Fruit fly (Drosophila melanogaster) whole organism, embryonic: ENCODE results near the gene nxf2.

Experiments
- BEAF-32 ChIP-seq: fragments of 200-800 bp; sonication (Bioruptor generic); optimal IDR thresholded peaks from 3 replicates; lab custom pipeline; 2017; ENCODE audit warnings: missing biosample characterization, missing genetic modification characterization, mild to moderate bottlenecking, moderate library complexity, missing genetic modification reagents
- CG10267 ChIP-seq: fragments of 200-800 bp; sonication (Bioruptor generic); optimal IDR thresholded peaks from 2 replicates; lab custom pipeline; 2018; ENCODE audit warnings: missing biosample characterization, mild to moderate bottlenecking, missing genetic modification characterization, moderate library complexity
- CG10979 ChIP-seq: fragments of 200-800 bp; sonication (Bioruptor generic); optimal IDR thresholded peaks from 2 replicates; lab custom pipeline; 2018; ENCODE audit warnings: missing biosample characterization, mild to moderate bottlenecking, missing genetic modification characterization, moderate library complexity
- CG11085 ChIP-seq: fragments of 200-800 bp; sonication (Bioruptor generic); IDR thresholded peaks from 2 replicates; pipeline ENCODE4 v1.3.6; 2022; ENCODE audit warnings: missing biosample characterization, missing genetic modification characterization
- CG11723 ChIP-seq: fragments of 200-800 bp; sonication (Bioruptor generic); optimal IDR thresholded peaks from 2 replicates; lab custom pipeline; 2017; ENCODE audit warnings: missing biosample characterization, mild to moderate bottlenecking, missing genetic modification characterization
- CG12299 ChIP-seq: fragments of 200-800 bp; sonication (Bioruptor generic); optimal IDR thresholded peaks from 2 replicates; lab custom pipeline; 2018; ENCODE audit warnings: missing biosample characterization, mild to moderate bottlenecking, missing genetic modification characterization
- CG12659 ChIP-seq: fragments of 200-800 bp; sonication (Bioruptor generic); optimal IDR thresholded peaks from 3 replicates; lab custom pipeline; 2017; ENCODE audit warnings: mild to moderate bottlenecking, missing biosample characterization, missing genetic modification reagents, missing genetic modification characterization
- CG13287 ChIP-seq: fragments of 200-800 bp; sonication (Bioruptor generic); IDR thresholded peaks from 2 replicates; pipeline ENCODE4 v1.3.6; 2022; ENCODE audit warnings: missing biosample characterization, missing genetic modification characterization; ENCODE audit not compliant: partially characterized antibody
- CG13775 ChIP-seq: fragments of 200-800 bp; sonication (Bioruptor generic); optimal IDR thresholded peaks from 3 replicates; lab custom pipeline; 2017; ENCODE audit warnings: missing biosample characterization, mild to moderate bottlenecking, missing genetic modification characterization
- CG15601 ChIP-seq: fragments of 200-800 bp; sonication (Bioruptor generic); optimal IDR thresholded peaks from 3 replicates; lab custom pipeline; 2019; ENCODE audit warnings: missing biosample characterization, mild to moderate bottlenecking, missing genetic modification characterization, moderate library complexity
- CG18262 ChIP-seq: fragments of 200-800 bp; optimal IDR thresholded peaks from 3 replicates; lab custom pipeline; 2019; ENCODE audit warnings: missing biosample characterization, mild to moderate bottlenecking, missing genetic modification characterization, moderate library complexity
- CG30020 ChIP-seq: fragments of 200-800 bp; optimal IDR thresholded peaks from 2 replicates; lab custom pipeline; 2019; ENCODE audit warnings: missing biosample characterization, mild to moderate bottlenecking, missing genetic modification characterization, moderate library complexity
- CG30431 ChIP-seq: fragments of 200-800 bp; sonication (Bioruptor generic); optimal IDR thresholded peaks from 2 replicates; lab custom pipeline; 2017; ENCODE audit warnings: missing biosample characterization, missing genetic modification characterization
- CG3163 ChIP-seq: fragments of 200-800 bp; sonication (Bioruptor generic); optimal IDR thresholded peaks from 3 replicates; lab custom pipeline; 2016; ENCODE audit warnings: missing biosample characterization, missing genetic modification characterization
- CG3281 ChIP-seq: fragments of 200-800 bp; sonication (Bioruptor generic); optimal IDR thresholded peaks from 3 replicates; lab custom pipeline; 2017; ENCODE audit warnings: missing biosample characterization, mild to moderate bottlenecking, missing genetic modification characterization
- CG3407 ChIP-seq: fragments of 200-800 bp; sonication (Bioruptor generic); optimal IDR thresholded peaks from 2 replicates; lab custom pipeline; 2018; ENCODE audit warnings: missing biosample characterization, mild to moderate bottlenecking, missing genetic modification characterization
- CG34376 ChIP-seq: fragments of 200-800 bp; sonication (Bioruptor generic); optimal IDR thresholded peaks from 2 replicates; lab custom pipeline; 2018; ENCODE audit warnings: missing biosample characterization, mild to moderate bottlenecking, missing genetic modification characterization
- CG6791 ChIP-seq: fragments of 200-800 bp; sonication (Bioruptor generic); IDR thresholded peaks from 3 replicates; pipeline ENCODE4 v1.3.6; 2022; ENCODE audit warnings: missing biosample characterization, missing genetic modification characterization; ENCODE audit not compliant: partially characterized antibody
- CG7928 ChIP-seq: fragments of 200-800 bp; sonication (Bioruptor generic); optimal IDR thresholded peaks from 2 replicates; lab custom pipeline; 2017; ENCODE audit warnings: missing biosample characterization, mild to moderate bottlenecking, missing genetic modification characterization
- CoRest ChIP-seq: fragments of 200-800 bp; sonication (Bioruptor generic); optimal IDR thresholded peaks from 3 replicates; lab custom pipeline; 2018; ENCODE audit warnings: missing biosample characterization, mild to moderate bottlenecking, missing genetic modification characterization, moderate library complexity
- Doc3 ChIP-seq: fragments of 200-800 bp; sonication (Bioruptor generic); IDR thresholded peaks from 3 replicates; pipeline ENCODE4 v1.3.6; 2022; ENCODE audit warnings: missing biosample characterization, missing genetic modification characterization; ENCODE audit not compliant: partially characterized antibody
- Dp ChIP-seq: fragments of 200-800 bp; sonication (Bioruptor generic); optimal IDR thresholded peaks from 2 replicates; lab custom pipeline; 2018; ENCODE audit warnings: missing biosample characterization, mild to moderate bottlenecking, missing genetic modification characterization, moderate library complexity
- Drgx ChIP-seq: fragments of 200-800 bp; sonication (Bioruptor generic); IDR thresholded peaks from 2 replicates; pipeline ENCODE4 v1.3.6; 2022; ENCODE audit warnings: missing biosample characterization, missing genetic modification characterization
- HLH3B ChIP-seq: fragments of 200-800 bp; sonication (Bioruptor generic); IDR thresholded peaks from 2 replicates; pipeline ENCODE4 v1.3.6; 2022; ENCODE audit warnings: missing biosample characterization, missing genetic modification characterization
- HLH4C ChIP-seq: fragments of 200-800 bp; sonication (Bioruptor generic); IDR thresholded peaks from 3 replicates; pipeline ENCODE4 v1.3.6; 2022; ENCODE audit warnings: missing biosample characterization, missing genetic modification characterization; ENCODE audit not compliant: partially characterized antibody
- HmgZ ChIP-seq: fragments of 200-800 bp; sonication (Bioruptor generic); optimal IDR thresholded peaks from 2 replicates; lab custom pipeline; 2018; ENCODE audit warnings: missing biosample characterization, mild to moderate bottlenecking, missing genetic modification characterization
- Lhr ChIP-seq: fragments of 200-800 bp; sonication (Bioruptor generic); optimal IDR thresholded peaks from 3 replicates; lab custom pipeline; 2017; ENCODE audit warnings: mild to moderate bottlenecking, missing biosample characterization, missing genetic modification reagents, missing genetic modification characterization
- MBD-R2 ChIP-seq: fragments of 200-800 bp; sonication (Bioruptor generic); IDR thresholded peaks from 2 replicates; pipeline ENCODE4 v1.3.6; 2022; ENCODE audit warnings: missing biosample characterization, missing genetic modification characterization
- Med ChIP-seq: fragments of 200-800 bp; sonication (Bioruptor generic); peaks from one replicate; lab custom pipeline; 2016; ENCODE audit warnings: missing biosample characterization, missing genetic modification characterization, mild to moderate bottlenecking, inconsistent platforms, moderate library complexity
- Myb ChIP-seq: fragments of 200-800 bp; sonication (Bioruptor generic); optimal IDR thresholded peaks from 2 replicates; lab custom pipeline; 2016; ENCODE audit warnings: missing biosample characterization, missing genetic modification characterization
- Poxn ChIP-seq: fragments of 200-800 bp; sonication (Bioruptor generic); IDR thresholded peaks from 2 replicates; pipeline ENCODE4 v1.3.6; 2022; ENCODE audit warnings: missing biosample characterization, missing genetic modification characterization
- Spps ChIP-seq: fragments of 200-800 bp; sonication (Bioruptor generic); optimal IDR thresholded peaks from 2 replicates; lab custom pipeline; 2018; ENCODE audit warnings: missing biosample characterization, mild to moderate bottlenecking, missing genetic modification characterization
- Sry-δ ChIP-seq: fragments of 200-800 bp; sonication (Bioruptor generic); optimal IDR thresholded peaks from 2 replicates; lab custom pipeline; 2016; ENCODE audit warnings: missing biosample characterization, missing genetic modification characterization
- aop ChIP-seq: fragments of 200-800 bp; sonication (Bioruptor generic); IDR thresholded peaks from 2 replicates; pipeline ENCODE4 v1.3.6; 2022; ENCODE audit warnings: missing biosample characterization, missing genetic modification characterization
- bsh ChIP-seq, 2 experiments: fragments of 200-800 bp; sonication (Bioruptor generic); optimal IDR thresholded peaks; 2 replicates each; lab custom pipeline; 2017 to 2018; ENCODE audit warnings: mild to moderate bottlenecking in 2 of 2, missing biosample characterization in 2 of 2, missing genetic modification characterization in 2 of 2, moderate library complexity in 1 of 2
- crol ChIP-seq: fragments of 200-800 bp; sonication (Bioruptor generic); IDR thresholded peaks from 2 replicates; pipeline ENCODE4 v1.3.6; 2022; ENCODE audit warnings: missing biosample characterization, missing genetic modification characterization
- crp ChIP-seq, 2 experiments: fragments of 200-800 bp; sonication (Bioruptor generic); optimal IDR thresholded peaks; 2 replicates in 1 of 2; 3 replicates in 1 of 2; lab custom pipeline; 2017; ENCODE audit warnings: missing biosample characterization in 2 of 2, missing genetic modification characterization in 2 of 2, mild to moderate bottlenecking in 1 of 2, moderate library complexity in 1 of 2
- ewg ChIP-seq: fragments of 200-800 bp; sonication (Bioruptor generic); optimal IDR thresholded peaks from 3 replicates; lab custom pipeline; 2017; ENCODE audit warnings: mild to moderate bottlenecking, missing biosample characterization, missing genetic modification reagents, missing genetic modification characterization
- hb ChIP-seq: fragments of 200-800 bp; sonication (Bioruptor generic); IDR thresholded peaks from 3 replicates; pipeline ENCODE4 v1.3.6; 2022; ENCODE audit warnings: missing biosample characterization, missing genetic modification characterization; ENCODE audit not compliant: partially characterized antibody
- hkb ChIP-seq, 2 experiments: fragments of 200-800 bp in 1 of 2; fragments of >200 bp in 1 of 2; sonication (Bioruptor generic) in 1 of 2; IDR thresholded peaks in 1 of 2; optimal IDR thresholded peaks in 1 of 2; 2 replicates each; pipeline versions ENCODE4 v1.3.6 to Lab custom; 2017 to 2022; ENCODE audit warnings: missing biosample characterization in 1 of 2, missing genetic modification characterization in 1 of 2
- ind ChIP-seq: fragments of 200-800 bp; sonication (Bioruptor generic); optimal IDR thresholded peaks from 3 replicates; lab custom pipeline; 2016; ENCODE audit warnings: missing biosample characterization, missing genetic modification characterization
- peb ChIP-seq: fragments of 200-800 bp; sonication (Bioruptor generic); IDR thresholded peaks from 2 replicates; pipeline ENCODE4 v1.3.6; 2022; ENCODE audit warnings: missing biosample characterization, missing genetic modification characterization
- pzg ChIP-seq: fragments of 200-800 bp; sonication (Bioruptor generic); optimal IDR thresholded peaks from 3 replicates; lab custom pipeline; 2018; ENCODE audit warnings: missing biosample characterization, mild to moderate bottlenecking, missing genetic modification characterization, moderate library complexity
- repo ChIP-seq: fragments of 200-800 bp; sonication (Bioruptor generic); optimal IDR thresholded peaks from 2 replicates; lab custom pipeline; 2016; ENCODE audit warnings: missing biosample characterization, missing genetic modification characterization
- row ChIP-seq: fragments of 200-800 bp; sonication (Bioruptor generic); IDR thresholded peaks from 3 replicates; pipeline ENCODE4 v1.3.6; 2022; ENCODE audit warnings: missing biosample characterization, missing genetic modification characterization
- shn ChIP-seq: fragments of 200-800 bp; sonication (Bioruptor generic); optimal IDR thresholded peaks from 3 replicates; lab custom pipeline; 2016; ENCODE audit warnings: missing biosample characterization, missing genetic modification characterization
- slp2 ChIP-seq: fragments of 200-800 bp; sonication (Bioruptor generic); optimal IDR thresholded peaks from 2 replicates; lab custom pipeline; 2016; ENCODE audit warnings: missing biosample characterization, missing genetic modification characterization
- sob ChIP-seq: fragments of 200-800 bp; sonication (Bioruptor generic); IDR thresholded peaks from 2 replicates; pipeline ENCODE4 v1.3.6; 2022; ENCODE audit warnings: missing biosample characterization, missing genetic modification characterization
- sr ChIP-seq: fragments of 200-800 bp; sonication (Bioruptor generic); IDR thresholded peaks from 3 replicates; pipeline ENCODE4 v1.3.6; 2022; ENCODE audit warnings: missing biosample characterization, missing genetic modification characterization

Gene nxf2

DNA sequence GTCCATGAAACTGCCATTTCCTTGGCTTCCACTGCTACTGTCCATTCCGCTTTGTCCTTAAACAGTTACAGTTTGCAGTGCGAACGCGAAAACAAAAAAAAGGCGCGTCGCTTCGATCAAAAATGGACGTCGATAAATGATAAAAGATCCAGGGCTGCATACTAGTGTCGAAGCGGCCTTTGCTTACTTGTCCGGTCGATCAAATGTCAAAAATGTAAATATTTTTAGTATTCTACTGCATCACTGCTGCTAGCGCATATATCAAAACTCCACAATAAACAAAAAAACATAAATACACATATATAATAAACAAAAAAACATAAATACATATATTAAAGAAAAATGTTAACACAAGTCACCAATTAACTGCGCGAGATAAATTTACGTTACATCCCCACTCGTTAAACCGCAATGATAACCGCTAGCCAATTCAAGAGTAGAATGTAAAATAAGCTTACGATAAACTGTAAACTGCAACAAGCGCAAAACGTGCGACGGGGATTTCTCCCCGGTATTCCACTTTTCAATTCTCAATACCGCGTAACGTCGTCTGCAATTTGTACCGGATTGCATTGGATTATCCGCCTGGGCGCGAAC, 14.9 kb upstream of the nxf2 start, which contains the start of the genes spd-2 and Apl (continued):
- TF ChIP-seq CG3163 = no peak
- TF ChIP-seq hb (GFP tag; lab: Robert Waterston, UW) = peak; percentile 68; the same call in 2 of the 3 replicates
- peak; percentile 82 for TF ChIP-seq Dp
- no peak for TF ChIP-seq sr
- peak; percentile 12 for TF ChIP-seq Lhr (GFP tag; lab: Kevin White, UChicago)
- peak; percentile 52; the same call in 1 of the 3 replicates for TF ChIP-seq CG6791 (GFP tag; lab: Robert Waterston, UW)
- peak; percentile 45 for TF ChIP-seq CG12659
- TF ChIP-seq CG11723 (GFP tag; lab: Kevin White, UChicago) = no peak
- TF ChIP-seq CG18262 (tag; lab: Kevin White, UChicago) = no peak
- TF ChIP-seq BEAF-32 (GFP tag; lab: Kevin White, UChicago) = peak; percentile 28
- peak; percentile 58 for TF ChIP-seq CG13287 (GFP tag; lab: Robert Waterston, UW)
- TF ChIP-seq CG10267 (tag; lab: Kevin White, UChicago) = peak; percentile 19
- TF ChIP-seq Spps (tag; lab: Kevin White, UChicago) = no peak
- TF ChIP-seq CG11085 = no peak
- TF ChIP-seq row (GFP tag; lab: Robert Waterston, UW) = 0 out of 3 replicates have a peak, but pooled peaks have one; percentile 12
- no peak for TF ChIP-seq peb
- no peak for TF ChIP-seq bsh (GFP tag; optimal IDR thresholded peaks at IDR 0.05; lab: Kevin White, UChicago)
- TF ChIP-seq CG10979 (tag; lab: Kevin White, UChicago) = no peak
- no peak for TF ChIP-seq HLH3B (GFP tag; lab: Robert Waterston, UW)
- TF ChIP-seq MBD-R2 (GFP tag; lab: Robert Waterston, UW) = peak; percentile 65; the same call in 1 of the 2 replicates
- no peak for TF ChIP-seq CG13775
- no peak for TF ChIP-seq ewg (GFP tag; lab: Kevin White, UChicago)
- no peak for TF ChIP-seq Drgx
- TF ChIP-seq CG12299 = no peak
- TF ChIP-seq shn (GFP tag; lab: Kevin White, UChicago) = no peak
- no peak for TF ChIP-seq slp2 (GFP tag; lab: Kevin White, UChicago)
- TF ChIP-seq Doc3 (GFP tag; lab: Robert Waterston, UW) = 0 out of 3 replicates have a peak, but pooled peaks have one; percentile 39
- TF ChIP-seq Poxn = no peak
- peak; percentile 85 for TF ChIP-seq CG7928 (GFP tag; lab: Kevin White, UChicago)
- no peak for TF ChIP-seq Sry-δ (GFP tag; lab: Kevin White, UChicago)
- TF ChIP-seq repo (GFP tag; lab: Kevin White, UChicago) = no peak
- peak; percentile 19 for TF ChIP-seq pzg (GFP tag; lab: Kevin White, UChicago)
- peak; percentile 18 for TF ChIP-seq Myb (GFP tag; lab: Kevin White, UChicago)
- no peak for TF ChIP-seq sob (GFP tag; lab: Robert Waterston, UW)
- TF ChIP-seq crp (GFP tag; optimal IDR thresholded peaks at IDR 0.05; lab: Kevin White, UChicago) = no peak
- peak; percentile 29 for TF ChIP-seq HmgZ (tag; lab: Kevin White, UChicago)
- no peak for TF ChIP-seq hkb (optimal IDR thresholded peaks at IDR 0.05; lab: Kevin White, UChicago)
- TF ChIP-seq hkb (GFP tag; IDR thresholded peaks at IDR 0.05; lab: Robert Waterston, UW) = no peak
- no peak for TF ChIP-seq crol (GFP tag; lab: Robert Waterston, UW)
- no peak for TF ChIP-seq CG30431 (GFP tag; lab: Kevin White, UChicago)
- TF ChIP-seq HLH4C = peak; percentile 79
- peak; percentile 55 for TF ChIP-seq Med (GFP tag; lab: Kevin White, UChicago)
- TF ChIP-seq CG15601 (tag; lab: Kevin White, UChicago) = peak; percentile 2
- TF ChIP-seq ind (GFP tag; lab: Kevin White, UChicago) = no peak
- no peak for TF ChIP-seq CG3407
- no peak for TF ChIP-seq aop (GFP tag; lab: Robert Waterston, UW)
- TF ChIP-seq CG3281 (GFP tag; lab: Kevin White, UChicago) = no peak
- peak; percentile 22 for TF ChIP-seq CG30020 (tag; lab: Kevin White, UChicago)
- no peak for TF ChIP-seq CG34376 (GFP tag; lab: Kevin White, UChicago)
- peak; percentile 22 for TF ChIP-seq CoRest
